Worm (Caenorhabditis elegans) whole organism, late embryonic: ENCODE results near the gene lys-5.

ENCODE experiments used
- C38D4.7 ChIP-seq: fragments of 200-800 bp; sonication (Bioruptor generic); optimal IDR thresholded peaks from 2 replicates; lab custom pipeline; 2018; ENCODE audit warnings: mild to moderate bottlenecking, missing genetic modification characterization, moderate library complexity, missing compliant biosample characterization
- F13H6.1 ChIP-seq: sonication (generic microtip); optimal IDR thresholded peaks from 2 replicates; lab custom pipeline; 2016; ENCODE audit warnings: missing genetic modification characterization, missing compliant biosample characterization
- T23F11.4 ChIP-seq: fragments of 200-800 bp; sonication (Bioruptor generic); optimal IDR thresholded peaks from 2 replicates; lab custom pipeline; 2018; ENCODE audit warnings: mild to moderate bottlenecking, missing genetic modification characterization, missing compliant biosample characterization
- ahr-1 ChIP-seq: sonication (generic microtip); optimal IDR thresholded peaks from 2 replicates; lab custom pipeline; 2016; ENCODE audit warnings: missing genetic modification characterization, missing compliant biosample characterization
- ceh-18 ChIP-seq: sonication (generic microtip); optimal IDR thresholded peaks from 2 replicates; lab custom pipeline; 2016; ENCODE audit warnings: missing genetic modification characterization, missing compliant biosample characterization
- ceh-2 ChIP-seq: sonication (generic microtip); optimal IDR thresholded peaks from 2 replicates; lab custom pipeline; 2016; ENCODE audit warnings: missing genotype, missing genetic modification characterization, missing compliant biosample characterization
- ceh-24 ChIP-seq: sonication (generic microtip); optimal IDR thresholded peaks from 2 replicates; lab custom pipeline; 2016; ENCODE audit warnings: mild to moderate bottlenecking, missing genetic modification characterization, missing compliant biosample characterization
- ceh-31 ChIP-seq: sonication (generic microtip); optimal IDR thresholded peaks from 2 replicates; lab custom pipeline; 2016; ENCODE audit warnings: missing genetic modification characterization, missing compliant biosample characterization
- ceh-6 ChIP-seq: fragments of 200-800 bp; sonication (Bioruptor generic); optimal IDR thresholded peaks from 2 replicates; lab custom pipeline; 2018; ENCODE audit warnings: mild to moderate bottlenecking, missing genetic modification characterization, missing compliant biosample characterization
- che-1 ChIP-seq: sonication (generic microtip); optimal IDR thresholded peaks from 2 replicates; lab custom pipeline; 2016; ENCODE audit warnings: mild to moderate bottlenecking, missing genetic modification characterization, missing compliant biosample characterization
- elt-2 ChIP-seq: sonication (generic microtip); optimal IDR thresholded peaks from 2 replicates; lab custom pipeline; 2016; ENCODE audit warnings: missing genetic modification reagents, missing genetic modification characterization, missing compliant biosample characterization
- elt-4 ChIP-seq: sonication (generic microtip); optimal IDR thresholded peaks from 2 replicates; lab custom pipeline; 2016; ENCODE audit warnings: missing genetic modification characterization, missing compliant biosample characterization
- eyg-1 ChIP-seq: sonication (generic microtip); optimal IDR thresholded peaks from 2 replicates; lab custom pipeline; 2016; ENCODE audit warnings: missing genotype, missing genetic modification characterization, missing compliant biosample characterization
- fax-1 ChIP-seq: sonication (generic microtip); optimal IDR thresholded peaks from 2 replicates; lab custom pipeline; 2016; ENCODE audit warnings: missing genotype, missing genetic modification characterization, missing compliant biosample characterization
- fkh-6 ChIP-seq: sonication (generic microtip); optimal IDR thresholded peaks from 2 replicates; lab custom pipeline; 2016; ENCODE audit warnings: missing genetic modification characterization, missing compliant biosample characterization
- hlh-15 ChIP-seq: sonication (generic microtip); optimal IDR thresholded peaks from 2 replicates; lab custom pipeline; 2016; ENCODE audit warnings: missing genetic modification characterization, missing compliant biosample characterization
- hlh-6 ChIP-seq: sonication (generic microtip); optimal IDR thresholded peaks from 2 replicates; lab custom pipeline; 2016; ENCODE audit warnings: missing genotype, missing genetic modification characterization, missing compliant biosample characterization
- lim-6 ChIP-seq: sonication (generic microtip); optimal IDR thresholded peaks from 2 replicates; lab custom pipeline; 2016; ENCODE audit warnings: missing genetic modification characterization, missing compliant biosample characterization
- lin-11 ChIP-seq: fragments of 200-800 bp; sonication (Bioruptor generic); optimal IDR thresholded peaks from 2 replicates; lab custom pipeline; 2018; ENCODE audit warnings: mild to moderate bottlenecking, missing genetic modification characterization, missing compliant biosample characterization
- mec-3 ChIP-seq: sonication (generic microtip); optimal IDR thresholded peaks from 2 replicates; lab custom pipeline; 2016; ENCODE audit warnings: borderline replicate concordance, missing genetic modification characterization, missing compliant biosample characterization
- nhr-232 ChIP-seq: sonication (generic microtip); optimal IDR thresholded peaks from 2 replicates; lab custom pipeline; 2016; ENCODE audit warnings: missing genetic modification characterization, missing compliant biosample characterization
- npax-4 ChIP-seq: sonication (generic microtip); optimal IDR thresholded peaks from 2 replicates; lab custom pipeline; 2016; ENCODE audit warnings: missing genetic modification characterization, missing compliant biosample characterization
- pha-2 ChIP-seq: sonication (generic microtip); optimal IDR thresholded peaks from 2 replicates; lab custom pipeline; 2017; ENCODE audit warnings: mild to moderate bottlenecking, missing genetic modification characterization, missing compliant biosample characterization
- pqm-1 ChIP-seq: sonication (generic microtip); optimal IDR thresholded peaks from 2 replicates; lab custom pipeline; 2016; ENCODE audit warnings: missing genetic modification characterization, missing compliant biosample characterization
- pros-1 ChIP-seq: fragments of 150-350 bp; optimal IDR thresholded peaks from 2 replicates; lab custom pipeline; 2014; ENCODE audit warnings: missing biosample characterization, missing genetic modification reagents, missing genetic modification characterization
- sdc-2 ChIP-seq: sonication (generic microtip); optimal IDR thresholded peaks from 2 replicates; lab custom pipeline; 2016; ENCODE audit warnings: missing genotype, missing genetic modification characterization, missing compliant biosample characterization
- sox-2 ChIP-seq: fragments of 200-800 bp; sonication (Bioruptor generic); IDR thresholded peaks from 2 replicates; pipeline ENCODE4 v1.3.6; 2022; ENCODE audit warnings: missing genetic modification reagents, missing genetic modification characterization, missing compliant biosample characterization
- sox-4 ChIP-seq: sonication (generic microtip); optimal IDR thresholded peaks from 2 replicates; lab custom pipeline; 2017; ENCODE audit warnings: mild to moderate bottlenecking, missing genetic modification characterization, inconsistent platforms, missing compliant biosample characterization
- syd-9 ChIP-seq: sonication (generic microtip); optimal IDR thresholded peaks from 2 replicates; lab custom pipeline; 2016; ENCODE audit warnings: mild to moderate bottlenecking, missing genetic modification characterization, moderate library complexity, missing compliant biosample characterization
- tbx-7 ChIP-seq: sonication (generic microtip); optimal IDR thresholded peaks from 2 replicates; lab custom pipeline; 2016; ENCODE audit warnings: missing genotype, missing genetic modification characterization, missing compliant biosample characterization
- ttx-3 ChIP-seq: sonication (generic microtip); optimal IDR thresholded peaks from 2 replicates; lab custom pipeline; 2016; ENCODE audit warnings: missing genetic modification reagents, missing genetic modification characterization, missing compliant biosample characterization
- unc-55 ChIP-seq: sonication (generic microtip); optimal IDR thresholded peaks from 2 replicates; lab custom pipeline; 2017; ENCODE audit warnings: missing biosample characterization, missing genetic modification reagents, missing genetic modification characterization
- zip-5 ChIP-seq: sonication (generic microtip); optimal IDR thresholded peaks from 2 replicates; lab custom pipeline; 2016; ENCODE audit warnings: missing genetic modification characterization, missing compliant biosample characterization
- ztf-16 ChIP-seq: sonication (generic microtip); optimal IDR thresholded peaks from 2 replicates; lab custom pipeline; 2017; ENCODE audit warnings: missing genetic modification characterization, missing compliant biosample characterization

Gene lys-5

DNA sequence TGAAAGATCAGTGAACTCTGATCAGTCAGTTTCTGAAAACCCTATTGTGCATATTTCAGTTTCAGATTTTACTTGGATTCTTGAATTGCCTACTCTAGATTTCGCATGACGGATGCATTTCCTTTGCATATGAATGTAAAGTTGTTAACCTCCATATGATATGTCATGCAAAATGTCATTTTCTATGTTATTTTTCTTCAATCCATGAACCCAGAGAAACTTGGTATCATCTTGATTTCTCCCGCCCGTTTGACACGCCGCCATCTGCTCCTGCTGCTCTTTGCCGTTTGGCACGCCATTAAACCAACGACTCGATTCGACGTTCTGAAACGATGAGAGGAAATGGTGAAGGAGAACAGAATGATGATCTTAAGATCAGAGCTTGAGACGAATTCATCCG is 25.0 kb upstream of the lys-5 start:
- TF ChIP-seq elt-4 (tag; lab: Kevin White, UChicago), result no peak
- no peak for TF ChIP-seq fax-1 (tag; lab: Kevin White, UChicago)
- TF ChIP-seq ceh-6 (GFP tag; lab: Kevin White, UChicago), result no peak
- no peak for TF ChIP-seq zip-5 (tag; lab: Kevin White, UChicago)
- TF ChIP-seq syd-9 (tag; lab: Kevin White, UChicago), result no peak
- TF ChIP-seq ceh-18 (tag; lab: Kevin White, UChicago), result no peak
- no peak for TF ChIP-seq ttx-3 (tag; lab: Kevin White, UChicago)
- TF ChIP-seq mec-3, result no peak
- no peak for TF ChIP-seq lin-11 (tag; lab: Kevin White, UChicago)
- no peak for TF ChIP-seq T23F11.4 (GFP tag; lab: Kevin White, UChicago)
- TF ChIP-seq eyg-1 (tag; lab: Kevin White, UChicago), result no peak
- TF ChIP-seq ztf-16 (tag; lab: Kevin White, UChicago), result no peak
- no peak for TF ChIP-seq pqm-1 (tag; lab: Kevin White, UChicago)
- no peak for TF ChIP-seq ceh-31 (tag; lab: Kevin White, UChicago)
- no peak for TF ChIP-seq hlh-6 (tag; lab: Kevin White, UChicago)
- no peak for TF ChIP-seq nhr-232

ce11 chrIV:11649031-11649430 is 23.6 kb upstream of the lys-5 start, which contains the start of gene ZK809.8:
ZK809.8 (minus strand) TSS chrIV:11649064.
- TF ChIP-seq hlh-15 (no peak), ceh-18 (tag; lab: Kevin White, UChicago) (peak; percentile 51), ceh-24 (tag; lab: Kevin White, UChicago) (no peak)
- TF ChIP-seq, all 69 proteins: peak for 1

DNA sequence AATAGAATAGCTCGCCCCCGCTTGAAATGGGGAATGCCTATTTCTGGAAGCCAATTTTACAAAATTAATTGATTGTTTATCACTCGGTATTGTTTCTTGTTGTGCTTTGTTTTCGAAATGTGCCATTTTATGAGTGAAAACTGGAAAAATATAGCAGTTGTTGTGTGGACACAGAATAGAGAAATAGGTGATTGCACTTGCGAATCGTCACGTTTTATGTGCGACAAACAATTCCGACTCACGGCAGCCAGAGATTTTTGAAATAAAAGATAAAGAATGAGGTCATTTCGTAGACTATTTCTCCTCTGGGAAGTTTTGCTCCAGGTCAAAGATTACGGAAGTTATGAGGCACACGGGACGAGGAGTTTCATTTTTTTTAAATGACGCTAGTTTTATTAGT is 21.5 kb upstream of the lys-5 start:
- no peak for TF ChIP-seq F13H6.1
- no peak for TF ChIP-seq lin-11 (tag; lab: Kevin White, UChicago)
- no peak for TF ChIP-seq unc-55 (GFP tag; lab: Kevin White, UChicago)
- no peak for TF ChIP-seq pros-1 (tag; lab: Kevin White, UChicago)
- no peak for TF ChIP-seq npax-4 (tag; lab: Kevin White, UChicago)
- TF ChIP-seq sox-4 (tag; lab: Kevin White, UChicago), result no peak
- TF ChIP-seq C38D4.7 (GFP tag; lab: Kevin White, UChicago), result no peak
- no peak for TF ChIP-seq ceh-24 (tag; lab: Kevin White, UChicago)
- no peak for TF ChIP-seq sdc-2
- no peak for TF ChIP-seq fkh-6 (tag; lab: Kevin White, UChicago)
- no peak for TF ChIP-seq ceh-2 (tag; lab: Kevin White, UChicago)
- no peak for TF ChIP-seq zip-5 (tag; lab: Kevin White, UChicago)
- no peak for TF ChIP-seq ahr-1
- TF ChIP-seq hlh-6 (tag; lab: Kevin White, UChicago), result no peak
- no peak for TF ChIP-seq che-1
- no peak for TF ChIP-seq lim-6 (tag; lab: Kevin White, UChicago)
- TF ChIP-seq pha-2 (tag; lab: Kevin White, UChicago), result no peak
- TF ChIP-seq, all 69 proteins: peak for 0

DNA sequence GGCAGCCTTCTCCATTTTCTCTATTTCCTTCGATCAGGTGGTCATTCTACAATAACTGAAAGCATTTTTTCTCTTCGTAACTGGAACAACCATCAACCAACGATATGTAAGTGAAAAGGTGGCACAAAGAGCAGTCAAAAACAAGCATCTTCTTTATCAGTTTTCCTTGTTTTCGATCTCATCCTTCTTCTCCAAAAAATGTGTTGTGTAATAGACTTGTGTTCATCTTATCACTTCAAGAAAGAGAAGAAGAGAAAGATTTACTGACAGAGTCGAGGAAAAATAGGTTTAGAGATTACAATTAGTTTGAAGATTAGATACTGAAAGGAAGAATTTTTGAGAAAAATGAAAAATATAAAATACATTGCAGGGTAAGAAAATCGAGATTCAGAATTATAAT is 20.0 kb upstream of the lys-5 start:
- peak; percentile 17 for TF ChIP-seq elt-2 (tag; lab: Kevin White, UChicago)
- TF ChIP-seq tbx-7 (tag; lab: Kevin White, UChicago), result no peak

DNA sequence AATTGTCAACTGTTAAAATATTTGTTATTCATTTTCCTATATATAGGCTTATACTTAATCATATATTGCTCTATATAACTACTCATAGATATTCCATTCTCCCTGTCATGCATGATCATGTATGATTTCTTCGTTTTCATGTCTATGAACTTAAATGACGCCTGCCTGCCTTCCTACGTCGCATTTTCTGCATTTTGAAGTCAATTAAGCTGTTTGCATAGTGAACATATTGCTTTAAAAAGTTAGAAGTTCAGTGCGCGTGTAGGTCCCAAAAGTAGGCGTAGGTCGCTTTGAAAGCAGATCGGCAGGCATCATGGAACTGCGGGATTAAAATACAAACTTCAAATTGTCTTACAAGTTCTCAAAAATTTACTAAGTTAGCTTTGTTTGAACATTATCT is 19.3 kb upstream of the lys-5 start:
- TF ChIP-seq sox-2 (GFP tag; lab: Robert Waterston, UW) (no peak), lin-11 (tag; lab: Kevin White, UChicago) (no peak)
